Fruit fly (Drosophila melanogaster) S2 (cell line): ENCODE results near the gene sofe.

Source experiments
- CG8478 ChIP-seq: fragments of >200 bp; optimal IDR thresholded peaks from 2 replicates; lab custom pipeline; 2018
- CTCF ChIP-seq, 2 experiments: fragments of >200 bp; optimal IDR thresholded peaks; 2 replicates each; lab custom pipeline; 2018

sofe gene

DNA sequence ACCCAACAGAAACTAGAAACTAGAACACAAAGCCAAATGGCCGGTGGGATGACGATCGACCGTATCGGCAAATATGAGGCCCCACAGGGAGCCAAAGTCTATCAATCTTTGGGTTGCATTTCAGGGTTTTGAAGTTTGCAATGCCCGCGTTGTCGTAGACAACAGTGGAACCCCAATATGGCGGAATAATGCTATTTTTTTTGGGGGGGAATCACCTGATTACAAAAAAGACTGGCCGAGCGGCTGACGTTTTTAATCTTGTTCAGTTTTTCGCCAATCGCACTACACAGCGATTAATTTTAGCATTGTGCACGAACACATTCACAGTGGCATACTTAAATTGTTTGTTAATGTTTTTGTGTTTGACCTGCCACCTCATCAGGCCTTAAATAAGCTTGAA lies 19.2 kb upstream of the sofe start:
- TF ChIP-seq CTCF (optimal IDR thresholded peaks at IDR 0.05; lab: Kevin White, UChicago) (no peak), CG8478 (lab: Kevin White, UChicago) (no peak)

- no peak for TF ChIP-seq CTCF (optimal IDR thresholded peaks at IDR 0.05; lab: Kevin White, UChicago)
- TF ChIP-seq CG8478 (lab: Kevin White, UChicago) = no peak
Measured at dm6 chrX:10869045-10869444, 11.8 kb upstream of the sofe start, which contains the start of gene CG2157. CG2157 (plus strand) TSS chrX:10869284.

DNA sequence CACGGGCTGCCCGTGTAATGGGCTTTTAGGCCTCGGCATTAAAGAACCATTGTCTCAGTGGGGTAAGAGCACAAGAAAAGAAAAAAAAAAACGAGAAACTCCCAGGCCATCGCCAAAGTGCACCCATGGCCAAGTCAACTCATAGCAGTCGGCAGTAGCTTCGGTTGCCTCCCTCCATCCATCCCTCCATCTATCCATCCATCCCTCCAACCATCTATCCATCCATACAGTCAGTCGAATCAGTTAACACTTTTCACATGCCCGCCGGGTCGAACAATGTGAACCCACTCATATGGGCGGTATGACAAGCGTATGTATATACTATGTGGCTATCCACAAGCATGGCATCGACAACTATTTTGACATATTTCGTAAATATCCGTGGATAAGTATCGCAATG lies 10.5 kb upstream of the sofe start:
- no peak for TF ChIP-seq CG8478 (lab: Kevin White, UChicago)
- no peak for TF ChIP-seq CTCF (optimal IDR thresholded peaks at IDR 0.05; lab: Kevin White, UChicago)

- TF ChIP-seq CTCF (optimal IDR thresholded peaks at IDR 0.05; lab: Kevin White, UChicago) (peak in 1 of 2 experiments; percentile 14), CG8478 (lab: Kevin White, UChicago) (no peak)
Measured at dm6 chrX:10865580-10866331, 8.5 kb upstream of the sofe start.

DNA sequence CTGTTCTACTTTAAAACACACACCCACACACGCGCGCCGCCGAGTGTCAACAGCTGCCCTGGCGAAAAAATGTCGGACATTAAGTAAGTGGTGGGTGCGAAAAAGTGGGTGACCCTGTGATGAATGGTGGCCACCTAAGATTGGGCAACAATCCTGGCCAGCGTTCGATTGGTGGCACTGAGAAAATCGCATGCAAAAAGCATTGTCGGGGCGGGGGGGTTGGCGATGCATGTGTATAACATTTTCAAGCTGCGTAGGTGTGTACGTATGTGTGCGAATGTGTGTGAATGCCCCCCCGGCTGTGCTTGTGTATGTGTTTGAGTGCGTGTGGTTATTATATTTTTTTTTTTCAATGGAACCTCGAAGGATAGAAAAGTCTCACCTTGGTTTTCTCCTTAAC lies 640 bp upstream of the sofe start:
- TF ChIP-seq CG8478 (lab: Kevin White, UChicago) = no peak
- TF ChIP-seq CTCF (optimal IDR thresholded peaks at IDR 0.05; lab: Kevin White, UChicago) = no peak

- TF ChIP-seq CG8478 (lab: Kevin White, UChicago) (no peak), CTCF (optimal IDR thresholded peaks at IDR 0.05; lab: Kevin White, UChicago) (peak in 1 of 2 experiments; percentile 25)
Measured at dm6 chrX:10854686-10855085, 2.5 kb downstream of the sofe start, which contains the start of gene feo. feo (minus strand) TSS chrX:10854869.

DNA sequence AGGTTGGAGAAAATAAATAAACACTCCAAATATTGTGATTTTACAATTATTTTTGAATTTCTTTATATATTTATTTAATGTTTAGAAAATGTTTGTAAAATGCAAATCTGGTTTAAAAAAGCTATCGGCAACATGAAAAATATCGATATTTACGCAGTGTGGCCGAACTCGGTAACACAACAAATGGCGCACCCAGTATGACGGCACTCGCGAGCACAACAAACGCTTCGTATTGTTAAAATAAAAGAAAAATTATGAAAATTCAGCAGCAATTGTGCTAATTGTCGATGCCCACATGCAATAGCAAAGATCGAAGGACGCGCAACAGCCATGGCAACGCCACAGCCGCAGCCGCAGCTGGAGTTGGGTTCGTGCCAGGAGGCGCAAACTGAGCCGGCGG lies 8.6 kb downstream of the sofe start, which contains the start of gene CG2202:
Gene CG2202 (plus strand): TSS at position 193 of the 400 bp plus-strand sequence.
- TF ChIP-seq CTCF (optimal IDR thresholded peaks at IDR 0.05; lab: Kevin White, UChicago) (no peak), CG8478 (lab: Kevin White, UChicago) (no peak)

dm6 chrX:10847447-10847846 lies 9.8 kb downstream of the sofe start:
- TF ChIP-seq CG8478 (lab: Kevin White, UChicago) = no peak

DNA sequence GAGAGGGAATG lies 10.0 kb downstream of the sofe start, which contains the start of gene Pgls:
Gene Pgls (plus strand): TSS at position 3 of the 11 bp plus-strand sequence.
- TF ChIP-seq CG8478 (lab: Kevin White, UChicago) (no peak), CTCF (optimal IDR thresholded peaks at IDR 0.05; lab: Kevin White, UChicago) (no peak)

- TF ChIP-seq CTCF (optimal IDR thresholded peaks at IDR 0.05; lab: Kevin White, UChicago) (no peak), CG8478 (lab: Kevin White, UChicago) (no peak)
Measured at dm6 chrX:10846972-10847435, 10.2 kb downstream of the sofe start, which contains the start of gene sbr. sbr (minus strand) TSS chrX:10847092.

DNA sequence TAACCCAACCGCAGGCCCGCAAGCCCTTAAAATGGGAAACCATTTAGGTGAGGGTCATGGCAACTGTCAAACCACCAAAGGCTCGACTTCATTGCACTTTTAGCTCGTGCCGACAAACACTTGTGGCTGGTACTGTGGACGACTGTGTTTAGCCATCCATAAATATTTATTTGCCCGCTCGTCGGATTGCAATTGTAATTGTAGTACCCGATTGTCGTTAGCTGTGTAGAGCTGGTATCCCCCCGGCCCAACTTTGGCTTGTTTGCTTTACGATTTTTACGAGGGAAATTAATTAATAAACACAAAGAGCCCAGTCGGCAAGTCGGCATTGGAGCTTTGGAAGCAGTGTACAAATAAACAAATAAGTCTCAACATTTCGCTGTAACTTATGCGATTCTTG lies 12.0 kb downstream of the sofe start:
- TF ChIP-seq CG8478 (lab: Kevin White, UChicago) = no peak
- no peak for TF ChIP-seq CTCF (optimal IDR thresholded peaks at IDR 0.05; lab: Kevin White, UChicago)

DNA sequence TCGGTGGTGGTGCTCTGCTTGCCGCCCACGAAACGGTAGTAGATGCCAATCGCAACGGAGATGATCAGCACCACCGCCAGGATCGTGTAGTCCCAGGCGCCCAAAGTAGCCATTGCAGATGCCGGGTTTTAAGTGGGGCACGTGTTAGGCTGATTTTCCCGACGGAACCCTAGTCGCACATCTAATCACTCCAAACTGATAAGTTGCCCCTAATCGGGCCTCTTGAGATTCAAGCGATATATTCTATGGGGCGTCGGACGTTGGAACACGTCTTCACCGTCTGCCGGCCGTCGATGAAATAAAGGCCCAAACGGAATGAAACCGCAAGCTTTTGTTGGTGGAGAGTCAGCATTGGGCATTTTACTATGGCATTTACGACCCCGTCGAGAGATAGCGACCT lies 12.4 kb downstream of the sofe start, which contains the start of gene CG32669:
Gene CG32669 (minus strand): TSS at position 275 of the 400 bp plus-strand sequence.
- TF ChIP-seq CTCF (optimal IDR thresholded peaks at IDR 0.05; lab: Kevin White, UChicago) = no peak

DNA sequence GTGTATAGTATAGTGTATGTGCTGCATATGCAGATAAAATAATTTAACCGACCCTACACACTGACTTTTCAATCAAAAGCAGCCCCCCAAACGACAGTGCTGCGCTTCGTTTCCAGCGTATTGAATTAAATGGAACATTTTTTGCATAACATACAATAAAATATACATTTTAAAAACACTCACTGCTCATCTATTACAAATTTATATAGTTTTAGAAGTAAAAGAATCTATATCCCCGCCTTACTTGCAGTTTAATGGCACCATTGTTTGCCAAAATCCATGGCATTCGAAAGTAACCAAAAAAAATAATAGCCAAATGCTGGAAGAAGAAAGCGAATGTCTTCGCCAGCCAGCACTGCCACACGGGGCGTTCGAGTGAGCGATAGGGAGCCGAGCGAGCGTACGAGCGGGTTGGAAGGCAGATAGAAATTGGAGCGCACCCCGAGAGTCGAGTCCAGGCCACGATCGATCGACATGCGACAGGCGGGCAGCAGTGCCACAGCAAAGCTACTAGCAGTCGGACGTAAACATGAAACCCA lies 15.4 kb downstream of the sofe start, which contains the start of gene CG15209:
Gene CG15209 (plus strand): TSS at position 489 of the 539 bp plus-strand sequence.
- TF ChIP-seq CG8478 (lab: Kevin White, UChicago) (no peak), CTCF (optimal IDR thresholded peaks at IDR 0.05; lab: Kevin White, UChicago) (no peak)

DNA sequence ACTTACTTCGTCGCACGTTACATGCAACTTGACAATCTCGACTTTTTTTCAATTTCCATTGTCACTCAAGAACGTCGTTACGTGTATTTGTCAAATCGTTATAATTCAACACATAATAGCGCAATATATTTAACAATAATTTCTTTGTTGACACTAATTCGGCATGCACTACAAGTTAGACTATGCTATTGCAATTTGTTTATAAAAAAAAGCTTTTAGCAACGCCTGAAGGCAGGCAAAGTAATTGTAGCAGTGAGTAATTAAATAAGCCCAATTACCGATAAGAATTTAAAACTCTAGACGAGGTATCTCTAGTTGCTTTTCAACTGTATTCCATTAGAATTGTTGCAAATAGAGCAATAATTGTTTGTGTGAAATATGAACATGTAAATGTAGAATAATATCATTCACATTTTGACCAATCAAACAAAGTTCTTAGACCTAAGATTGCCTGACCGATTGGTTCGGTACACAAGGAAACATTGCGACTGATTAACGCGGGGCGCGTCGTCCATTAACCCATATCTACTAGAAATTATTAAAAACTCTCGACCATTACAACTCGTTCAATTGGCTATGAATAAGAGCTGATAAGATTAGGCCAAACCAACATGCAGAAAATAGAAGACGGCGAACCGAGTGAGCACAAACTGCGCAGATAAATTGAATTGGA lies 16.2 kb downstream of the sofe start:
- TF ChIP-seq CTCF (optimal IDR thresholded peaks at IDR 0.05; lab: Kevin White, UChicago) (no peak), CG8478 (lab: Kevin White, UChicago) (no peak)

DNA sequence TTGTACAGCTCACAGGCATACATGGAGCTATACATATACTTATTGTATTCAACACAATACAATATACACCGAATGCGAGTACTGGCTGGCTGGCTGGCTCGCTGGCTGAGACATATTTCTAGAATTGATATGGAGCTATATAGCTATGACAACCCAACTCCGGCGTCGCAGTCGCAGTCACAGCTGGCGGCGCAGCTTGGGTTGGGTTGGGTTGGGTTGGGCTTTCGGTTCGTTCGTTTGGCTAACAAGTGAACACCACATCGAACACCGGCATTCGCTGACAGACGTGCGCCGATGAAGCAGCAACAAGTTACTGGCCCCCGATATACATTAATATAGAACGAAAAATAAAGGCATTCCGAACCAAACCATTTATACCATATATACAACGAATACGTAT lies 18.3 kb downstream of the sofe start, which contains the start of gene CG15210:
Gene CG15210 (plus strand): TSS at position 269 of the 400 bp plus-strand sequence.
- no peak for TF ChIP-seq CG8478 (lab: Kevin White, UChicago)
- no peak for TF ChIP-seq CTCF (optimal IDR thresholded peaks at IDR 0.05; lab: Kevin White, UChicago)
